Fruit fly (Drosophila melanogaster): ENCODE measurements around the gene CG14326.

Gene CG14326

DNA sequence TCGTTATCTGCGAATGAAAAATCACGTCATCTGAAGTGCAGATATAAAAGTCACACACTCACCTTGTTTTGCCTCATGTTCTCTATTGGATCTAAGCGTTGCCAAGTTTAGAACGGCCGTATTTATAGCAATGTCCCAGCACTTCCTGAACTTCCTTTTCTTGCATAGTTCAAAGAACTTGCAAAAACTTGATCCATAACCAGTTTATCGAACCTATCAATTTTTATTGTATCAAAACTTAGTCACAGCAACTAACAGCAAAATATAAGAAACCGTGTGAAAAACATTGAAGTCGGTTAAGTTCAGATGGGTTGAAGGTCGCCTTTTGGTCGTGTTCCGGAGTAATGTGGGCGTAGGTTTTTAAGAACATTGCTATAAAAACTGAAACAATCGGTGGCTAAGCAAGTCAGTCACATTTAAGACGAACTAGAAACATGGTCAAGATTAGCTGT, at the start of gene CG14326, which contains the start of gene CG14324:
TSS of gene CG14326 (plus strand) at position 402 of the 452 bp plus-strand sequence.
TSS of gene CG14324 (minus strand) at position 101 of the 452 bp plus-strand sequence.
- TF ChIP-seq Dll (optimal IDR thresholded peaks at IDR 0.05) (no peak), EcR (GFP tag; optimal IDR thresholded peaks at IDR 0.05) (peak in 1 of 2 experiments; percentile 13)

DNA sequence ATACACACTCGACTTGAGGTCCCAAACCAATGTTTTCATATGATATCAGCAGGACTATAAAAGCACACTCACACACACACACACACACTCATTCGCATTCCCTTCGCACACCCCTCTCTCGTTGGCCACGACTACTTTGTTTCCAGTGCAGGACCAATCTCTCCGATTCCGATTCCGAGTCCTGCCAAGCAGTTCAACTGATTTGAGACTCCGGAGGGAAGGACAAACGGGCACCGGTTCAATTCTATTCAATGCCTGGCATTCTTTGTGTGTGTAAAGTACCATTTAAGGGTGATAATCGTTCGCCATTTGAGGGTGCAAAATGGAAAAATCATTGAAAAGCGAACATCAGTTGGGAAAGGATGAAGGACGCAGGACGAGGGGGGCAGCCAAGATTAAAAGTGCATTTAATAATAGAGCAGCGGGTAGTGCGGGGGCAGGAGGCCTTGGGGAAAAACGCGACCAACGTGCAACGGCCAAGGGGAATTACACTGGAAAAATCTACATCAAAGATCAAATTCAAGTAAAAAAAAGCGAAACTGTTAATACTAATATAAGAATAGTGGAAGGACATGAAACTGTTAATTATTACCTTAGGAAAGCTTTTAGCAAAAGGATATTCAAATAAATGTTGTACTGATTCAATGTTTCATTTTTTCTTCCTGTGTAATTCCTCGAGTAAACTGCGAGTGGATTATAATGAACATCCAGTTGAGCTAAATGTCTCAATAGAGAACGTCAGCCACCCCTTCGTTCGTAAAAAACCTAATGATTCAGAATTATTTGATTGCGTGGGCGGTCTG, 35.0 kb upstream of the CG14326 start:
- TF ChIP-seq CG8478 (optimal IDR thresholded peaks at IDR 0.05), result no peak
- TF ChIP-seq pan (optimal IDR thresholded peaks at IDR 0.05), result no peak
- TF ChIP-seq psq (optimal IDR thresholded peaks at IDR 0.05), result no peak
- no peak for TF ChIP-seq EcR (GFP tag; optimal IDR thresholded peaks at IDR 0.05)
- no peak for TF ChIP-seq Dll (optimal IDR thresholded peaks at IDR 0.05)
- TF ChIP-seq usp (GFP tag; optimal IDR thresholded peaks at IDR 0.05), result no peak

DNA sequence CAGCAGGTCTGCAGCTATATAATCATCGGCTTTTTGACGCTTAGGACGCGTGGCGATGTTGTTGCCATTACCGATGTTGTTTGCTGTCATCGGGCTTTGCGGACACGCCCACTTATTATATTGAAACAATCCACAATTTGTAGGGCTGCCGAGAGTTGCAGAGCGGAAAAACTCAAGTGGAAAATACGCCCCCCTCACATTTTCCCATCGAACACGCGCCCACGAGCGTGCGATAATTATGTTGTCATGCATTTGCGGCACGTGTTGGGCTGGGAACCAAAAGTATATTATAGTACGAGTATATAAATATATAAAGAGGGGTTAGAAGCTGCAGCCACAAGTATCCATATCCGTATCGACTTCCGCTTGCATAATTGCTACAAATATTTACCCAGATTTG, 30.1 kb upstream of the CG14326 start:
- no peak for TF ChIP-seq usp (GFP tag; optimal IDR thresholded peaks at IDR 0.05)
- TF ChIP-seq EcR (GFP tag; optimal IDR thresholded peaks at IDR 0.05), result no peak
- no peak for TF ChIP-seq psq (optimal IDR thresholded peaks at IDR 0.05)
- TF ChIP-seq CG8478 (optimal IDR thresholded peaks at IDR 0.05), result no peak
- no peak for TF ChIP-seq pan (optimal IDR thresholded peaks at IDR 0.05)
- no peak for TF ChIP-seq Dll (optimal IDR thresholded peaks at IDR 0.05)

DNA sequence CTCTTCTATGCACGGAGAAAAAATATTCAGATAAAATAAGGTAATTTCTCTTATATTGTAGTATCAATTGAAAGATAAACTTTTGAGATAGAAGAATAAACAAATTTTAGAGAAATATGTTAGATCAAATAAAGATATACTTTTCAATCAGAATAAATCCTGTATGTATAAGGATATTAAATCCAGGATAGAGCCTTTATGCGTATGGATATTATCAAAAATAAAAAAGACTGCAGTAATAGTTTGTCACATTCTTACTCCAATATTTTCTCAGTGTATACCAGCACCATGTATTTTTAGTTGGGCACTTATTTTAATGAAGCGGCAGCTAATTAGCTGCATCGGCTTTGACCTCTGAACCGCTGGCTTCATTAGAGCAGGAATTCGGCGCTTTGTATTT, 27.1 kb upstream of the CG14326 start:
- TF ChIP-seq usp (GFP tag; optimal IDR thresholded peaks at IDR 0.05) (no peak), Dll (optimal IDR thresholded peaks at IDR 0.05) (no peak), psq (optimal IDR thresholded peaks at IDR 0.05) (no peak), pan (optimal IDR thresholded peaks at IDR 0.05) (no peak), CG8478 (optimal IDR thresholded peaks at IDR 0.05) (no peak), EcR (GFP tag; optimal IDR thresholded peaks at IDR 0.05) (no peak)

DNA sequence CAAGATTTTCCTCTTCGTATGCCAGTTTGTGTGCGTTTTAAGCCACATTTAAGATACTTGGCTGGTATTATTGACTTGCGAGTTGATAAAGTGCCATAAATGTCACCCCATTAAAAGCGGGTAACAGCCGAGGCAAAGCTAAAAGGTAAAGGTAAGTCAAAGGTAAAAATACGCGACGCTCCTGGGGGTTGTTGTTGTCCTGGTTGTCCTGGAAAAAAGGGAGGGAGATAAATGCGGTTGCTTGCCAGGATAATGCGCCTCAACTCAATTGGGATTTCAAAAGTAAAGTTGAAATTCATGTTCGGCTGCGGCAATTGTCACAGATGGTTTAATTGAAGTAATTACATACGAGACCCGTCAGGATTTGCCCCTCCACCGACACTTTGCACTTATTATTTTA, 25.4 kb upstream of the CG14326 start:
- TF ChIP-seq Dll (optimal IDR thresholded peaks at IDR 0.05) (no peak), EcR (GFP tag; optimal IDR thresholded peaks at IDR 0.05) (no peak), psq (optimal IDR thresholded peaks at IDR 0.05) (no peak), CG8478 (optimal IDR thresholded peaks at IDR 0.05) (no peak), usp (GFP tag; optimal IDR thresholded peaks at IDR 0.05) (no peak), pan (optimal IDR thresholded peaks at IDR 0.05) (no peak)

DNA sequence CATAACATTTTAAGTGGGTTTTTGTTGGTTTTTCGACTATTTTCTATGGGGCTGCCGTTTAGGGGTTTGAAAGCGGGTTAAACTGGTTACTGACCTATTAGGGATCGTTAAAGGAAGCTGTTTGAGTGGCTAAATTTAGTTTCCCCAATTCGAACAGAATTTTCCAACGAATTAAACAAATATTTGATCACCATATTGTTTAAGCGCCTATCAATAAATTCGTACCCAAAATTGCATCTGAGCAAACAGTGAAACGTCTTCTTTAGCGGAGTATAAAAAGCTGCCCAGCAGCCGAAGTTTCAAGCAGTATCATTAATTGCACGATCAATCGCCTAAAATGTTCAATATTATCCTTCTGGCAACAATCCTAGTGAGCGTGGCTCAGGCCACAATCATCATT, 24.8 kb upstream of the CG14326 start, which contains the start of gene Sgs5bis:
TSS of gene Sgs5bis (plus strand) at position 301 of the 400 bp plus-strand sequence.
- no peak for TF ChIP-seq Dll (optimal IDR thresholded peaks at IDR 0.05)
- TF ChIP-seq EcR (GFP tag; optimal IDR thresholded peaks at IDR 0.05), result no peak
- no peak for TF ChIP-seq psq (optimal IDR thresholded peaks at IDR 0.05)
- no peak for TF ChIP-seq usp (GFP tag; optimal IDR thresholded peaks at IDR 0.05)
- TF ChIP-seq CG8478 (optimal IDR thresholded peaks at IDR 0.05), result no peak
- TF ChIP-seq pan (optimal IDR thresholded peaks at IDR 0.05), result no peak

DNA sequence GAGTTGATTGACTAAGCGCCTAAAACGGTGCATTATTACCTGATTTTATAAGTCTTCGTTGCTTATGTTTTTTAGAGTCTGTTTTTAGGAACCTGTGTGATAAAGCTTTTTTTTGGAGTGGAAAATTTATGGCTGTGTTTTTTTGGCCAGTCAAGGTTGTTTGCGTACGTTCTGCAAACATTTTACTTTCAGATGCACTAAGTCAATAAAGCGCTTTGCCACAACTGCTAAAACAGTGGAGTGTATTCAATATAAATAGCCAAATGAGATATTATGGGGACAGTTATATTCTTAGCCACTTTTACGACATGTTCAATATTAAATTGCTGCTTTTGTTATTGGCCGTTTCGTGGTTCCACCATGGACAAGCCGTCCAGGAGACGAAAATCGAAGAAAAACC, 23.8 kb upstream of the CG14326 start, which contains the start of gene Sgs5:
TSS of gene Sgs5 (plus strand) at position 279 of the 400 bp plus-strand sequence.
- TF ChIP-seq Dll (optimal IDR thresholded peaks at IDR 0.05) (no peak), psq (optimal IDR thresholded peaks at IDR 0.05) (no peak), EcR (GFP tag; optimal IDR thresholded peaks at IDR 0.05) (no peak), usp (GFP tag; optimal IDR thresholded peaks at IDR 0.05) (no peak), CG8478 (optimal IDR thresholded peaks at IDR 0.05) (no peak), pan (optimal IDR thresholded peaks at IDR 0.05) (no peak)

DNA sequence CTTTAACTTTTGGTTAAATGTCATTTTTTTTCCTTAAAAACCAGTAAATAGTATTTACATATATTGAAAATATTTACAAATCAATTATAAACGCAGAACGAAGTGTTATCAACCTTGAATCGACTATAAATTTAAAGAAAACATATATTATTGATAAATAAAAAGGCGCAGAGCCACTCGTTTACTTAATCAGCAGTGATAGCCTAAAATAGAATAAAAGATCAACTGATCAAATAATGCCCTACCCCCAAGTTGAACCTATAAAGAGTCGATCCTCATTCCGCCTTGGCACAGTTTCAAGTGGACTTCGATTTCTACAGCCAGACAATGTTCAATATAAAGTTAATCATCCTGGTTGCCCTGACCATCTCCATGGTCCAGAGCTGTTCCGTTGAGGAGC, 22.7 kb upstream of the CG14326 start, which contains the start of gene CG7606:
TSS of gene CG7606 (plus strand) at position 301 of the 400 bp plus-strand sequence.
- no peak for TF ChIP-seq CG8478 (optimal IDR thresholded peaks at IDR 0.05)
- TF ChIP-seq psq (optimal IDR thresholded peaks at IDR 0.05), result no peak
- TF ChIP-seq pan (optimal IDR thresholded peaks at IDR 0.05), result no peak
- no peak for TF ChIP-seq Dll (optimal IDR thresholded peaks at IDR 0.05)
- no peak for TF ChIP-seq usp (GFP tag; optimal IDR thresholded peaks at IDR 0.05)
- TF ChIP-seq EcR (GFP tag; optimal IDR thresholded peaks at IDR 0.05), result no peak

DNA sequence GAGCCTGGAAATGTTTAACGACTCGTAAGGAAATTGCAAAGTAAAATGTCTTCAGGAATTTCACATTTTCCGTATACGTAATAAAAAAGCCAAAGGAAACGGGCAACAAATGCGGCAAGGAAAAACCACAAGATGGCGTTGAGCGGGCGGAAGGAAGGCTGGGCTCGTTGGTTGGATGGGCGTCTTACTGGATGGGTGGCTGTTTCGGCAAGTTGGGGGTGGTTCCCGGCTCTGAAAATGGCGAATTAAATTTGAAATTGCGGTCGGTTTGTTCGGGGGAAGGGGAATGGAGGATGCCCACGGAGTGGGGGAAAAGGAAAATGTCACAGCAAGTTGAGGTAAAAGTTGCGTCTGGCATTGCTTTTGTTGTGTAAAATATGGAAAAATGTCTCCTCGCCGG, 19.2 kb upstream of the CG14326 start:
- TF ChIP-seq CG8478 (optimal IDR thresholded peaks at IDR 0.05), result no peak
- TF ChIP-seq EcR (GFP tag; optimal IDR thresholded peaks at IDR 0.05), result no peak
- no peak for TF ChIP-seq psq (optimal IDR thresholded peaks at IDR 0.05)

DNA sequence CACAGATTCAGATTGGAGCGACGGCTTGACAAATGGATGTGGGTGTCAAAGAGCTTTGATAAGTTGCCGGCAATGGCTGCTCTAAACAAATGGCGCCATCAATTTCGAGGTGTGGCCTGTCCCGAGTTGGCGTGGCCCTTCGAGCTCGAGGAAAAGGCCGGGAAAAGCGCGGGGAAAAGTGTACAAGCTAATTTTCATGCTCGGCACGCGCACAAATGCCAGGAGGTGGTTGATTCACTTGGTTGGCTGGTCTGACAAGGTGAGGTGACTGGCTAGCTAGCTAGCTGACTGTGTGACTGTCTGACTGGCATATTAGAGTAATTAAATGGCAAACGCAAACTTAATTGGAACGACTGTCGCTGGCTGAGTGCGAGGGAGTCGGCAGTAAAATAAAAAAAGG, 17.0 kb upstream of the CG14326 start:
- no peak for TF ChIP-seq Dll (optimal IDR thresholded peaks at IDR 0.05)
- TF ChIP-seq psq (optimal IDR thresholded peaks at IDR 0.05), result no peak
- TF ChIP-seq CG8478 (optimal IDR thresholded peaks at IDR 0.05), result no peak
- no peak for TF ChIP-seq pan (optimal IDR thresholded peaks at IDR 0.05)
- TF ChIP-seq EcR (GFP tag; optimal IDR thresholded peaks at IDR 0.05), result no peak
- TF ChIP-seq usp (GFP tag; optimal IDR thresholded peaks at IDR 0.05), result no peak

DNA sequence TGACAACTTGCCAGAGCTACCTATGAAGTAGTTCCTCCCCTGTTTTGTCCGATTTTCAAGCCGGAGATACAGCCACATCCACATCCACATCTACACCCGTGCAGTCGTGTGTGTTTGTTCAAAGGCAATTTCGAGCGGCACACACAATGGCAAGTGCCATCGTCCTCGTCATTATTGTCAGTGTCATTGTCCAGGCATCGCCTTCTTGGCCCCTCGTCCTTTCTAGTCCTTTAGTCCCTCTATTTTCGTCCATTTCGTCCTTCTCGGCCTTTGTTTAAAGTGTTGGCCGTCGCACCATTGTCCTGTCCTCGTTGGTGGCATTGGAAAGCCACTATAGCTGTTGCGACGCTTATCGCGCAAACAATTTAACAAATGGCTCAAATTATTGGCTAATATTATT, 15.9 kb upstream of the CG14326 start:
- TF ChIP-seq pan (optimal IDR thresholded peaks at IDR 0.05), result no peak
- TF ChIP-seq CG8478 (optimal IDR thresholded peaks at IDR 0.05), result no peak
- no peak for TF ChIP-seq usp (GFP tag; optimal IDR thresholded peaks at IDR 0.05)
- no peak for TF ChIP-seq EcR (GFP tag; optimal IDR thresholded peaks at IDR 0.05)
- TF ChIP-seq Dll (optimal IDR thresholded peaks at IDR 0.05), result no peak
- no peak for TF ChIP-seq psq (optimal IDR thresholded peaks at IDR 0.05)

DNA sequence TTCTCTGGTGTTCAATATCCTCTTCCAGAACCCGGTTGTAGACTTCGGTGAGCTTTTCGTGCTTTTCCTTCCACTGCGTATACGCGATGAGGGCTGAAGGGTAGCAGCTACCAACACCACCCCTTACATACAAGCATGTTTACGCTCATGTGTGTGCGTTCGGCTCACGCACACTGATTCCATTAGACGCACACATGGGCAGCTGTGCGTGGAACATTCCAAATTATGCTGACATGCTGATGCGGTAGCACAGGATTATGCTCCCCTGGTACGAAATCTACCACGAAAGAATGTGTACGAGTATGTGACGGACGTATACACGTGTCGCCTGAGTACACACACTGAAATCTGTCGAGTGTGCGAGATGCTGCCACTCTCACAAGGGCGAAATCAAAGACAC, 15.2 kb upstream of the CG14326 start:
- TF ChIP-seq EcR (GFP tag; optimal IDR thresholded peaks at IDR 0.05) (no peak), CG8478 (optimal IDR thresholded peaks at IDR 0.05) (no peak), usp (GFP tag; optimal IDR thresholded peaks at IDR 0.05) (no peak), pan (optimal IDR thresholded peaks at IDR 0.05) (no peak), Dll (optimal IDR thresholded peaks at IDR 0.05) (no peak), psq (optimal IDR thresholded peaks at IDR 0.05) (no peak)
